Worm (Caenorhabditis elegans): ENCODE data around the gene T26E4.3.
A peak's percentile ranks its signal among the peaks of the same experiment; 100 is the strongest.
"Not testable (repeated sequence)": the region's sequence is repeated elsewhere in the genome, so short reads cannot be mapped to it uniquely, and the experiment has no call there.

T26E4.3 gene

DNA sequence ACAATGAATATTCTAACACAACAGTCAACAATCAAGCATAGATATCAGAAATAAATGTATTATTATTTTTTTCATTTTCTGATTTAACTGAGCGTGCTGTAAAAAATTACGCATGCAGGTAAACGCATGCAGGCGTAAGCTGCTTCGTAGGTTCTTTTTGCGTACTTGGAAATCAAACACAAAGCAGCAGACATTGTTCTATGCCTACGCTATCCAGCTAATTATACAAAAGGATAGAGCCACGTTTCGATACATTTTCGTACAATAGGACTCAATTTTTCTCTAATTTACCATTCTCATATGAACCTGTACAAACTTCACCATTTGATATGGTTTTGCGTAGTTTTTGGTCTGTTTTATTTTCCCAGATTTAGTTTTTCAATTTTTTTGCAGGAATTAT lies at the start of gene T26E4.3:
Gene T26E4.3 (plus strand): TSS at position 301 of the 400 bp plus-strand sequence.
- no peak for TF ChIP-seq him-1 (tag; optimal IDR thresholded peaks at IDR 0.05)
- TF ChIP-seq W03F9.2 (tag; optimal IDR thresholded peaks at IDR 0.05): no peak
- no peak for TF ChIP-seq dao-5 (tag; optimal IDR thresholded peaks at IDR 0.05)

DNA sequence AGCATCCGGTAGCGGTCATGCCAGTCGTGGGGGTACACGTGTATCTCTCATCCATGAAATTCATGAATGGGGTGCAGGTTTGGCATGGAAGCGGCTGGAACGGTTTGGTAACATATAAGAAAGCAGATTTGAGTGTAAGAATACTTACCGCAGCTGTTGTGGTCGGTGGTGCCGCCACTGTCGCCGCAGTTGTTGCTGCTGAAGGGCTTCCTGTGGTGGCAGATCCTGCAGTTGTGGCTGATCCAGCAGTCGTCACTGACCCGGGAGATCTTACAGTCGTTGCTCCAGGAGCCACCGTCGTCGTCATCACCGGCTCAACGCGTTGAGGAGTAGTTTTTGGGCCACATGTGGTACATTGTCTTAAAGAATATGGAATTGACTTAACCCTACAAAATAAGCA lies 49.6 kb upstream of the T26E4.3 start:
- TF ChIP-seq dao-5 (tag; optimal IDR thresholded peaks at IDR 0.05) (no peak), W03F9.2 (tag; optimal IDR thresholded peaks at IDR 0.05) (no peak), him-1 (tag; optimal IDR thresholded peaks at IDR 0.05) (no peak)

DNA sequence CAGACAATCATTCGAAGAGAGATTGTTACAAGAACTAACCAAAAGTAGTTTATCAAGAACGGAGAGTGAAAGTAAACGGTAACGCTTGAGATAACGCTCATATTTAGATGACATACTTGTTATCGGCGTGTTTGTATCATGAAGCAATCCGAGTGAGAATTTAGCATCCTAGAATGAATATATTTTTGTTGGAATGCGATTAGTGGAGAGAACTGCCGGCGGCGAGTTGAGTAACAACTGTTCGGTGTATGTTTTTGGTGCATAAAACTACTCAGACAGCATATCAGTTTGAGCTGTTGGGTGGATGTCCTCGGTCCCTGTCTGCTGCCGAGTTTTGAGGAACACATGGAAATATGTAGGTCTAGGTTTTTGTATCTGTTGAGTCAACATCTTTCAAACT lies 49.0 kb upstream of the T26E4.3 start, which contains the start of gene T23D5.3:
Gene T23D5.3 (minus strand): TSS at position 101 of the 400 bp plus-strand sequence.
- TF ChIP-seq W03F9.2 (tag; optimal IDR thresholded peaks at IDR 0.05) (no peak), him-1 (tag; optimal IDR thresholded peaks at IDR 0.05) (no peak), dao-5 (tag; optimal IDR thresholded peaks at IDR 0.05) (no peak)

DNA sequence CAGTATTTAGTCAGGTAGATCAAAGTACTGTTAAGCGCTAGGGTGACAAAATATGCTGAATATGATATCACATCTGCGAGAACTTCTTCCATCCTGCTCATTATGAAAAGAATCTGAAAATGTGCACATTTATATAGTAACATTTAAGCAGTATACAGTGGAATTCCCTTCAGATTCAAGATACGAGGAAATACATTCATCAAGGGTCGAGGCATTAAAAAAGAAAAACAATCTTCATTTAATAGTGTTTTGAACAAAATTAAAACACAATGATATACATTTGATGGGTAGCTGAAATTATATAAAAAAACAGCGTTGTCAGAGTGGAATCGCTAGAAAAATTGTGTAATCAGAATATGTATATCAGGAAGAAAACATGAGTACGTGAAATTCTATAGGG lies 46.9 kb upstream of the T26E4.3 start, which contains the start of gene str-27:
Gene str-27 (minus strand): TSS at position 101 of the 400 bp plus-strand sequence.
- TF ChIP-seq dao-5 (tag; optimal IDR thresholded peaks at IDR 0.05) (no peak), W03F9.2 (tag; optimal IDR thresholded peaks at IDR 0.05) (no peak), him-1 (tag; optimal IDR thresholded peaks at IDR 0.05) (no peak)

DNA sequence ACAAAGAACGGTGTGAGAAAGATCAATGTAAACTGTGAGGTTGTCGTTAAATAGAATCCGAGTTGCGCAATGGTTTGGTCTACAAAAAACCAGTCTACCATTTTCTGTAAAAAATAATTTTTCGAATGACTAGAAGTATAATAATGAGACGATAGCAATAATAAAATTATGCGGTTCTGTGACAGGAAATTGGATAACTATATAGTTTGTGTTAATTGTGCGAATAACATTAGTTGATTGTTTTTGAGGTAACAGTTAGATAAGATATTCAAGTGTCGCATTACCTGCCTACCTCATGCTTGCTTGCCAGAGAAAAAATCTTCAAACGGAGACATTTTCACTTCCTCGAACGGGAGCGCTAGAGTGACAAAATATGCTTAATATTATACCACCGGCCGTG lies 40.7 kb upstream of the T26E4.3 start, which contains the start of gene str-18:
Gene str-18 (minus strand): TSS at position 101 of the 400 bp plus-strand sequence.
- no peak for TF ChIP-seq dao-5 (tag; optimal IDR thresholded peaks at IDR 0.05)
- no peak for TF ChIP-seq him-1 (tag; optimal IDR thresholded peaks at IDR 0.05)

DNA sequence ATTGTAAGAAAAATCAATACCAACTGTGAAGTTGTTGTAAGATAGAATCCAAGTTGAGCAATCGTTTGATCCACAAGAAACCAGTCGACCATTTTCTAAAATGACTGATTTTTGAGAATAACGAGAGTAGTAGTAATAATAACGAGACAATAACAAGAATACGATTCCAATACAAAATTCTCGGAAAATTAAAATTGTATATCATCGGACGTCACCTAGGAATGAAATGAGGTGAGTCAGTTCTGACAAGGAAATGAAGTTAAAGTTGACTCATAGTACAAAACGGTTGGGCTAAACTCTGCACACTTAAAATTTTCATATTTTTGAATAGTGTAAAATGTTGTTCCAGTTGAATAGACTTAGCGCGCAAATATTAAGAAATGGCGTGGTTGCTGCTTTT lies 38.2 kb upstream of the T26E4.3 start, which contains the start of gene str-19:
Gene str-19 (minus strand): TSS at position 101 of the 400 bp plus-strand sequence.
- TF ChIP-seq dao-5, him-1, W03F9.2 (tag; optimal IDR thresholded peaks at IDR 0.05): not testable (repeated sequence)

DNA sequence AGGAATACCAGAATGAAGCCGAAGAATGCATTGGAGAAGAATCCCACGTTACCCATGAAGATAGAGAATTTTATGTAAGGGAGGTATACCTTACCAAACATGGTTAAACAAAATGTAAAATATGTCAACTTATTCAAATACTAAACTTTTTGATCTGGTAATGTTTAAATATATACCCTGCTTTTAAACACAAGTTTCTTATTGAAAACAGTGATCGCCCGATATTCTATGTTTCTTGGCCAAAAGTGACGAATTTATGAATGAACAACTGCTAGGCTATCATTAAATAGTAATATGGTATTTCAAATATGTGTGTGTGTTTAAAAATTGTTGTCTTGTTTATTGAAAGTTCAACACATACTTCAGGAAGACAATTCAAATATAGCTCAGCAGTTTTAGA lies 34.3 kb upstream of the T26E4.3 start, which contains the start of gene T23D5.8:
Gene T23D5.8 (minus strand): TSS at position 101 of the 400 bp plus-strand sequence.
- not testable (repeated sequence) for TF ChIP-seq dao-5, W03F9.2, him-1 (tag; optimal IDR thresholded peaks at IDR 0.05)

DNA sequence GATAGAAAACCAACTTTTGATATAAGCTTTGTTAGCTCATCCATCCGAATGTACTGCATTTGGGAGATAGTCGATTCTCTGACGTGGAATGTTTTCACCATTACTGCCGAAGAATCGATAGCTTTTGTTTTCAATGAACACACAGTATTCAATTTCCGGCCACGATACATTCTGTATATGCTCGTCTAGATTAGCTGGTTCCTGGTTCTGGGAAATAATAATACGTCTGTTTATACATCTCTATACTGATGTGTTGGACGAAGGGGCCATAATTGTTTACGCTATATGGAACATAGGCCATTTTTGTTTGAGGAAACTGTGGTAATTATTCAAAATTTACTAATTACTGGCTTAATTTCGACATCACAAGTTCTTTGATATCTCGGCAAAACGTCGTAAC lies 32.5 kb upstream of the T26E4.3 start, which contains the start of gene str-6:
Gene str-6 (minus strand): TSS at position 101 of the 400 bp plus-strand sequence.
- TF ChIP-seq W03F9.2 (tag; optimal IDR thresholded peaks at IDR 0.05) (no peak), dao-5 (tag; optimal IDR thresholded peaks at IDR 0.05) (no peak), him-1 (tag; optimal IDR thresholded peaks at IDR 0.05) (no peak)

DNA sequence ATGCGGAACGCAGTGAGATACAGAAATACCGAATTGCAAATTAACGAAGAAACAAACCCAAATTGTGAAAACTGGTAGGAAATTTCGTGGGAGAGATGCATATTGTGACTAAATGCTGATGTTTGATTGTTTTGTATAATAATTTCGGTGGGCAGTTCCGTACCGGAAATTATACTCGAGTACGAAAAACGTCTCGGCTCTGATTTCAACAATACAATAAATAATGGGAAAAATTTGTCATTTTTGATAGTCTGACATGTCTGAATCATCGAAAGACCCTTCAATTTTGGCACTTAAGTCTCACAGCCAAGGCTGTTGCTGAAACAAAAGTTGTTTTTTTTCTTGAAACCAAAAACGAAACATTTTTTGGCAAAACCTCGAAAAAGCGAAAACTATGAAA lies 30.5 kb upstream of the T26E4.3 start, which contains the start of gene str-43:
Gene str-43 (minus strand): TSS at position 101 of the 400 bp plus-strand sequence.
- TF ChIP-seq W03F9.2 (tag; optimal IDR thresholded peaks at IDR 0.05): no peak
- no peak for TF ChIP-seq him-1 (tag; optimal IDR thresholded peaks at IDR 0.05)
- no peak for TF ChIP-seq dao-5 (tag; optimal IDR thresholded peaks at IDR 0.05)

DNA sequence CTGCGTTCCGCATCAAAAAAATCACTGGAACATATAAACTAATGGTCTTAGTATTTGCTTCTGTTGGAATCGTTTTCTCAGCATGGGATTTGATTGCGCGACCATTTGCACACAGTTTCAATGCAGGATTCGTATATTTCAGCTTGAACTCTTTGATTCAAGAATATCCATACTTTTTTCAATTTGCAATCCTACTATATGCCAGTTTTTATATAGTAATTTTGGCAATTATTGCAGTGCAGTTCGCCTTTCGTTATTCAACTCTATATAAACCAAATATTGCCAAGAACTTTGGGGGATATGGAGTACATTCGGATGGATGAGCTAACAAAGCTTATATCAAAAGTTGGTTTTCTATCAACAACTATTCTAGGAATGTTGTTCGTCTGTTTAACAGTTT lies 29.7 kb upstream of the T26E4.3 start, which contains the start of gene str-5:
Gene str-5 (plus strand): TSS at position 301 of the 400 bp plus-strand sequence.
- not testable (repeated sequence) for TF ChIP-seq dao-5, W03F9.2, him-1 (tag; optimal IDR thresholded peaks at IDR 0.05)

DNA sequence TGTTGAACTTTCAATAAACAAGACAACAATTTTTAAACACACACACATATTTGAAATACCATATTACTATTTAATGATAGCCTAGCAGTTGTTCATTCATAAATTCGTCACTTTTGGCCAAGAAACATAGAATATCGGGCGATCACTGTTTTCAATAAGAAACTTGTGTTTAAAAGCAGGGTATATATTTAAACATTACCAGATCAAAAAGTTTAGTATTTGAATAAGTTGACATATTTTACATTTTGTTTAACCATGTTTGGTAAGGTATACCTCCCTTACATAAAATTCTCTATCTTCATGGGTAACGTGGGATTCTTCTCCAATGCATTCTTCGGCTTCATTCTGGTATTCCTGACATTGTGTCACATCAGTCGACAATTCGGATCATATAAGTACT lies 27.9 kb upstream of the T26E4.3 start, which contains the start of gene str-8:
Gene str-8 (plus strand): TSS at position 301 of the 400 bp plus-strand sequence.
- TF ChIP-seq him-1, W03F9.2, dao-5 (tag; optimal IDR thresholded peaks at IDR 0.05): not testable (repeated sequence)

DNA sequence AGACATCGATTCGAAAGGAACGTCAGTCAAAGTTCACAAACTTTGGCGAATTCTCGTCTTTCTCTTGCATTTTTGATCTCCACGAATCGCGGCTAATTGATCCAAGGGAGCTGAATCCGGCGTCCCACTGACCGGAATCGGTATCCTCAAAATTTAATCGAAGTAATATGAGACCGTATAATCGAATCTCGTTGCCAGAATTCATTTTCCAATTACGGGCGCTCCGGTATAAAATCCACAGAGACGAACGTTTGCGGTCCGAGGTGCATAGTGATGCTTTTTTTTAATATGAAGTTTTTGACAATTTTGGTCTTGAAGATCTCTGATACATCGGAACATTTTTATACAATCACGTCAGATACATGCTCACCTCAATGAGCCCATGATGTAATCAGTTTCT lies 24.9 kb upstream of the T26E4.3 start:
- no peak for TF ChIP-seq W03F9.2 (tag; optimal IDR thresholded peaks at IDR 0.05)
- no peak for TF ChIP-seq dao-5 (tag; optimal IDR thresholded peaks at IDR 0.05)
- TF ChIP-seq him-1 (tag; optimal IDR thresholded peaks at IDR 0.05): no peak

DNA sequence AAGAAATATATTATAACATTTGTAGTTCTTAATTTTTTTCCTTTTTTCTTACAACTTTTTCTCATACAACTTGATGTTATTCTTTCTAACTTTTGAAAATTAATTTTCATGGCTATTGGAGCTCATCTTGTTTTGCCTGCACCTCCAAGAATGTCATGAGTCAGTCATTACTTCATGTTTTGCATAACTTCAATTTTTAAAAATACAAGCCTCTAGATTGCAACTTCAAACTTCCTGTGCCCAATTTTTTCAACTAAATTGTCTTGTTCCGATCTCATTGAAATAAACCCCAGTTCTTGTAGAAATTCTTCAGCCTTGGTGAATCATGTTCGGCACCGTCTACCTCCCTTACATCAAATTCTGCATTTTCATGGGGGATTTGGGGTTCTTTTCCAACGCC lies 24.1 kb upstream of the T26E4.3 start, which contains the start of gene str-9:
Gene str-9 (plus strand): TSS at position 301 of the 400 bp plus-strand sequence.
- TF ChIP-seq him-1 (tag; optimal IDR thresholded peaks at IDR 0.05) (no peak), dao-5 (tag; optimal IDR thresholded peaks at IDR 0.05) (no peak)

DNA sequence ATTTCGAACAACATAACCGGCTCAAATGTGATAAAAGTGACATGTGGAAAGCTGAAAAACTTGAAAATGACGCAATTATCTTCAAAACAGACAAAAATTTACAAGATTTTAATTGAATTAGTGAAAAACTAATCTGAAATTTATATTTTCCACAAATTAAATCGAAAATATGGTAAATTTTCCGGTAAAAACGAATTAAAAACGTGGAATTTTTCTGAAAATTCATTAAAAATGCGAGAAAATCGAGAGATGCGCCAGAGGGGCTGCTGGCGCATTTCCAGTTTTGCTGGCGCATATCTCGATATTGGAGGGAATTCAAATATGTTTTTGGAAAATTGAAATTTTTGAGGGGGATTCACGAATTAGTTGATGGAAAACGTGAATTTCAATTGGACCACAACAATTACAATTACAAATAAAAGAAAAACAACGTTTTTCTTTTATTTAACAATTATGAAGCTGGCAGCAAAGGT lies 16.4 kb upstream of the T26E4.3 start, which contains the start of the genes haf-3 and F57A10.2:
Gene haf-3 (minus strand): TSS at position 51 of the 473 bp plus-strand sequence.
Gene F57A10.2 (plus strand): TSS at position 454 of the 473 bp plus-strand sequence.
- TF ChIP-seq dao-5 (tag; optimal IDR thresholded peaks at IDR 0.05) (no peak), him-1 (tag; optimal IDR thresholded peaks at IDR 0.05) (peak; percentile 47), W03F9.2 (tag; optimal IDR thresholded peaks at IDR 0.05) (peak; percentile 95)

Data from whole organism, L4/young adult.